Fruit fly (Drosophila melanogaster) Kc167 (cell line): ENCODE data around the gene Ac76E.

Experiments used
- Myc ChIP-seq: fragments of >200 bp; optimal IDR thresholded peaks from 2 replicates; lab custom pipeline; 2017; ENCODE audit warnings: missing external identifiers
- Sin3A ChIP-seq: fragments of >200 bp; optimal IDR thresholded peaks from 2 replicates; lab custom pipeline; 2018; ENCODE audit warnings: missing external identifiers
- h ChIP-seq: fragments of >200 bp; optimal IDR thresholded peaks from 3 replicates; lab custom pipeline; 2018; ENCODE audit warnings: missing external identifiers
- insv ChIP-seq: fragments of >200 bp; optimal IDR thresholded peaks from 3 replicates; lab custom pipeline; 2018; ENCODE audit warnings: missing external identifiers
- psq ChIP-seq: fragments of >200 bp; optimal IDR thresholded peaks from 2 replicates; lab custom pipeline; 2017; ENCODE audit warnings: missing external identifiers
- ttk ChIP-seq: sonication (Bioruptor generic); optimal IDR thresholded peaks from 2 replicates; lab custom pipeline; 2017; ENCODE audit warnings: missing external identifiers

Ac76E gene

dm6 chr3L:20005033-20005782, 66.1 kb downstream of the Ac76E start, which contains the start of gene kug:
Gene kug (plus strand): TSS chr3L:20005301.
- no peak for TF ChIP-seq psq (lab: Kevin White, UChicago)
- TF ChIP-seq Sin3A (lab: Kevin White, UChicago): no peak
- TF ChIP-seq insv (lab: Kevin White, UChicago): no peak
- TF ChIP-seq ttk: no peak
- no peak for TF ChIP-seq h (lab: Kevin White, UChicago)
- TF ChIP-seq Myc (lab: Kevin White, UChicago): no peak

dm6 chr3L:20006269-20007265, 67.5 kb downstream of the Ac76E start:
- TF ChIP-seq ttk: no peak
- TF ChIP-seq psq (lab: Kevin White, UChicago): peak; percentile 78
- TF ChIP-seq Sin3A (lab: Kevin White, UChicago): no peak
- no peak for TF ChIP-seq Myc (lab: Kevin White, UChicago)
